Worm (Caenorhabditis elegans): Measurements from ENCODE around the gene C06E4.8.

DNA sequence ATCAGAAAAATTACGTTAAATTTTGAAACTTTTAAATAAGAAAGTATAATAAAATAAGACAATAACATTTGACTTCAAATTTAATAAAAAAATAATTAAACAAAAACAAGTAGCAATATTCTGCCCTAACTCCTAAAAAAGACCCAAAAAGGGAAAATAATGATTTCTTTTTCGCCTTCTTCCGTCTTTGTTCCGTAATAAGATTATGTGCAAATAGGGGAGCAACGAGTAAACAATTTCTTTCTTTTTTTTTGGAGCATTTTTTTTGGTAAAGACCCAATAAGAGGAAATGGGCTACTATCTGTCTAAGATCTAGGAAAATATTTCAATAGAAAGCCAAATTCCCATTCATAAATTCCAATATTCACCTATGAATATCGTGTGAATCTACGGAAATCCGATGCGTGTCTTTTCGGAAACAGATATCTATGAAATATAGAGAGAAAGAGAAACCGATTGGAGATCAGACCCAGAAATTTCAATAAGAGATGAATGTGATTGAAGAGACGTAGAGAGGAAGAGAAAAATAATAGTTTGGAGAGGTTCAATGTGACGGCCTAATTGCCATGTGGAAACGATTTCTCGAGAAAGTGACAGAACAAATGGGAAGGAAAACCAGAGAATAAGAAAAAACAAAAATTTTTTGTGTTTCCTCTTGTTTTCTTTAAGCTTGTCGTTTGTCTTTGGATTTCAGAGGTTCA, 32.3 kb upstream of the C06E4.8 start:
- no peak for TF ChIP-seq ztf-23 (GFP tag; IDR thresholded peaks at IDR 0.05)
- TF ChIP-seq klf-2 (GFP tag; conservative IDR thresholded peaks at IDR 0.05), result no peak
- no peak for TF ChIP-seq flt-1 (GFP tag; IDR thresholded peaks at IDR 0.05)
- TF ChIP-seq T22C8.4 (GFP tag; IDR thresholded peaks at IDR 0.05), result no peak
- TF ChIP-seq ztf-29 (GFP tag; IDR thresholded peaks at IDR 0.05), result no peak
- TF ChIP-seq med-1 (GFP tag; optimal IDR thresholded peaks at IDR 0.05; ENCODE audit: insufficient read depth), result no peak

All from whole organism, midembryonic.